Worm (Caenorhabditis elegans): ENCODE results near the gene svh-1.

ce11 chrIV:8243599-8243998 lies 37.2 kb downstream of the svh-1 start, which contains the start of gene T09A12.8:
- no peak for TF ChIP-seq ama-1 (optimal IDR thresholded peaks at IDR 0.05)
- TF ChIP-seq tbx-37 (GFP tag; conservative IDR thresholded peaks at IDR 0.05) = no peak
- no peak for TF ChIP-seq hnd-1 (tag; optimal IDR thresholded peaks at IDR 0.05)
- TF ChIP-seq B0310.2 (tag; optimal IDR thresholded peaks at IDR 0.05) = no peak
- TF ChIP-seq scrt-1 (GFP tag; IDR thresholded peaks at IDR 0.05) = no peak
- TF ChIP-seq sea-1 (GFP tag; conservative IDR thresholded peaks at IDR 0.05) = no peak
- TF ChIP-seq F13C5.2 (tag; optimal IDR thresholded peaks at IDR 0.05) = no peak
- no peak for TF ChIP-seq hmbx-1 (tag; optimal IDR thresholded peaks at IDR 0.05)
- no peak for TF ChIP-seq ceh-36 (tag; optimal IDR thresholded peaks at IDR 0.05)
- TF ChIP-seq hmg-4 (GFP tag; optimal IDR thresholded peaks at IDR 0.05) = no peak
- TF ChIP-seq flt-1 (GFP tag; IDR thresholded peaks at IDR 0.05) = no peak
- TF ChIP-seq tbx-11 (GFP tag; IDR thresholded peaks at IDR 0.05) = no peak
- TF ChIP-seq tra-4 (tag; optimal IDR thresholded peaks at IDR 0.05) = no peak
- no peak for TF ChIP-seq pes-1 (GFP tag; IDR thresholded peaks at IDR 0.05)
